Worm (Caenorhabditis elegans): Measurements from ENCODE around the gene F42C5.4.
"Not testable (repeated sequence)": the region's sequence is repeated elsewhere in the genome, so short reads cannot be mapped to it uniquely, and the experiment has no call there.

Gene F42C5.4

DNA sequence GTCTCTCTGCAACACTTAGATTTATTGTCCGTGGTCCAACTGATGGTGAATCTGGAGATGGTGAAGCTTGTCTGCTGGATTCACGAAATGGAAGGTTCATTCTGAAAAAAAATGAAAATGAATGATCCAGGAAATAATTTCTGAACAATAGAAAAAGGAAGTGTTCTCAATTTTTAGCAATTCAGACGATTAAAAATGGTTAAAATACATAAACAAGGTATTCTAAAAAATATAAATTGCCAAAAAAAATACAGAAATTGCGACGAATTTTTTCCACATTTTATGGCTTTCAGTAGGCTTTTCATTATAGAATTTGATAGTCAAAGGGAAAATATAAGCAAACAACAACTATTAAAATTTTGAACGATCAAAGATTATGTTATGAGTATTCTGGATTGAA, 28.8 kb downstream of the F42C5.4 start, which contains the start of gene glb-2:
Gene glb-2 (minus strand): TSS at position 101 of the 400 bp plus-strand sequence.
- TF ChIP-seq cog-1 (tag; optimal IDR thresholded peaks at IDR 0.05) (no peak), flt-1 (GFP tag; IDR thresholded peaks at IDR 0.05) (no peak), med-1 (GFP tag; optimal IDR thresholded peaks at IDR 0.05; ENCODE audit: insufficient read depth) (no peak), ref-1 (GFP tag; conservative IDR thresholded peaks at IDR 0.05) (no peak), ztf-29 (GFP tag; IDR thresholded peaks at IDR 0.05) (no peak)

DNA sequence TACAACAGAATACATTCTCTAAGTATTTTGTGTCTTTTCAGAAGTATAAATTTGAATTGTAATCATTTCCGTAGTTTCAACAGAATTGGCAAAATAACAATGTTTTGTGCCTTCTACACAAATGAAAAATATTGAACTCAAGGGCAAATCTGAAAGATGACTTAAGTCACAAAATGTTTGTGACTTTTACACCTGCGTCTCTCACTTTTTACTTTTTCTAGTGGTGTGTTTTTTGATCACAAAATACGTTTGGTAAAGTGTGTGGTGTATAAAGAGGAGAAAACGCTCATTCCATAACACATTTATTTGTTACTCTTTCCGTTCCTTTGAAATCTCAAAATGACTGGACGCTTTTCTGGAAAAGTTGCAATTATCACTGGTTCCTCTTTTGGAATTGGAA, 31.3 kb downstream of the F42C5.4 start, which contains the start of gene C06E4.3:
Gene C06E4.3 (plus strand): TSS at position 289 of the 400 bp plus-strand sequence.
- TF ChIP-seq klf-2 (GFP tag; conservative IDR thresholded peaks at IDR 0.05): no peak
- no peak for TF ChIP-seq T22C8.4 (GFP tag; IDR thresholded peaks at IDR 0.05)
- TF ChIP-seq ref-1 (GFP tag; conservative IDR thresholded peaks at IDR 0.05): no peak
- TF ChIP-seq med-1 (GFP tag; optimal IDR thresholded peaks at IDR 0.05; ENCODE audit: insufficient read depth): no peak
- no peak for TF ChIP-seq flt-1 (GFP tag; IDR thresholded peaks at IDR 0.05)
- no peak for TF ChIP-seq tab-1 (GFP tag; IDR thresholded peaks at IDR 0.05)
- no peak for TF ChIP-seq ztf-29 (GFP tag; IDR thresholded peaks at IDR 0.05)
- TF ChIP-seq cog-1 (tag; optimal IDR thresholded peaks at IDR 0.05): no peak
- TF ChIP-seq ztf-23 (GFP tag; IDR thresholded peaks at IDR 0.05): no peak

ce11 chrIV:7258253-7258652, 33.7 kb downstream of the F42C5.4 start, which contains the start of gene C06E4.6:
Gene C06E4.6 (minus strand): TSS chrIV:7258303.
- TF ChIP-seq med-1 (GFP tag; optimal IDR thresholded peaks at IDR 0.05; ENCODE audit: insufficient read depth) (no peak), T22C8.4 (GFP tag; IDR thresholded peaks at IDR 0.05) (no peak), klf-2 (GFP tag; conservative IDR thresholded peaks at IDR 0.05) (no peak), ztf-23 (GFP tag; IDR thresholded peaks at IDR 0.05) (no peak), cog-1 (tag; optimal IDR thresholded peaks at IDR 0.05) (no peak), ztf-29 (GFP tag; IDR thresholded peaks at IDR 0.05) (no peak), flt-1 (GFP tag; IDR thresholded peaks at IDR 0.05) (no peak), ref-1 (GFP tag; conservative IDR thresholded peaks at IDR 0.05) (no peak), tab-1 (GFP tag; IDR thresholded peaks at IDR 0.05) (no peak)

DNA sequence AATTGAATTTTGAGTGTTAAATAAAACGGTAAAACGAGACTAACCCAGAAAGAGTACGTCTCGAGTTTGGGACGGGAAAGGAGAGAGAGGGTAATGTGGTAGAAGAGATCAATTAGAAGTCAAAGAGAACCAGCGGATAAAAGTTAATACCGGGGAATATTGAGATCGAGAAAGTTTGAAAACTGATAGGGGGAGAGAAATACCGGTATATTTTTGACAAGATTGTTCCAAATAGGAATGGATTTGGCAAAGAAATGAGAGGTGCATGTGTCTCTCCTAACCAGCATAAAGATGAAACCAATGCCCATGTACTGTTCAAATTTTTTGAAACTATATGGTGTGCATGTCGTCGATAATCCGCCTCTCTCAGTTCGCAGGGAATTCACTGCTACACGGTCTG, 37.2 kb downstream of the F42C5.4 start, which contains the start of gene C06E4.5:
Gene C06E4.5 (plus strand): TSS at position 301 of the 400 bp plus-strand sequence.
- TF ChIP-seq flt-1 (GFP tag; IDR thresholded peaks at IDR 0.05); ztf-23 (GFP tag; IDR thresholded peaks at IDR 0.05); cog-1 (tag; optimal IDR thresholded peaks at IDR 0.05): not testable (repeated sequence)

DNA sequence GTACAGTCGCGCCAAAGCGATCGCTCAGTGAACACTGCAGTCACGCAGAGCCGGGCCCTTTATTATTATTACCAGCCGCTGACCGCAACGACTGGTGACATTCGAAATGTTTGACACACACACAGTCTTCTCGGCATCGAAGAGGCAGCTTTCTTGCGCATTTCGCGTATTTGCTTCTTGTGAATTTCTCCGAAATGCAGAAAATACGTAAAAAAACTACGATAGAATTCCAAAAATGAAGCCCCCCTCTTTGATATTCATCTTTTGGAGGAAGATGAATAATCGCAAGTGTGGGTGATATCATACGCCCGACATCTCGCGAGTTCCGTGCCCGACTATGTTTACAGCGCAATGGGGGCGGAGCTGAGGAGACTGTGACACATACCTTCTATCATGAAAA, 38.7 kb downstream of the F42C5.4 start:
- TF ChIP-seq klf-2 (GFP tag; conservative IDR thresholded peaks at IDR 0.05): no peak
- no peak for TF ChIP-seq ref-1 (GFP tag; conservative IDR thresholded peaks at IDR 0.05)
- TF ChIP-seq ztf-23 (GFP tag; IDR thresholded peaks at IDR 0.05): no peak
- no peak for TF ChIP-seq med-1 (GFP tag; optimal IDR thresholded peaks at IDR 0.05; ENCODE audit: insufficient read depth)
- no peak for TF ChIP-seq T22C8.4 (GFP tag; IDR thresholded peaks at IDR 0.05)
- no peak for TF ChIP-seq flt-1 (GFP tag; IDR thresholded peaks at IDR 0.05)
- TF ChIP-seq cog-1 (tag; optimal IDR thresholded peaks at IDR 0.05): no peak
- no peak for TF ChIP-seq tab-1 (GFP tag; IDR thresholded peaks at IDR 0.05)
- no peak for TF ChIP-seq ztf-29 (GFP tag; IDR thresholded peaks at IDR 0.05)

ce11 chrIV:7250158-7250557, 41.8 kb downstream of the F42C5.4 start, which contains the start of gene D2024.18:
Gene D2024.18 (plus strand): TSS chrIV:7250458.
- no peak for TF ChIP-seq ztf-29 (GFP tag; IDR thresholded peaks at IDR 0.05)
- no peak for TF ChIP-seq cog-1 (tag; optimal IDR thresholded peaks at IDR 0.05)
- TF ChIP-seq T22C8.4 (GFP tag; IDR thresholded peaks at IDR 0.05): no peak
- TF ChIP-seq med-1 (GFP tag; optimal IDR thresholded peaks at IDR 0.05; ENCODE audit: insufficient read depth): no peak
- TF ChIP-seq ztf-23 (GFP tag; IDR thresholded peaks at IDR 0.05): no peak
- TF ChIP-seq flt-1 (GFP tag; IDR thresholded peaks at IDR 0.05): no peak
- TF ChIP-seq ref-1 (GFP tag; conservative IDR thresholded peaks at IDR 0.05): no peak
- TF ChIP-seq klf-2 (GFP tag; conservative IDR thresholded peaks at IDR 0.05): no peak
- no peak for TF ChIP-seq tab-1 (GFP tag; IDR thresholded peaks at IDR 0.05)

- TF ChIP-seq T22C8.4 (GFP tag; IDR thresholded peaks at IDR 0.05); klf-2 (GFP tag; conservative IDR thresholded peaks at IDR 0.05); ref-1 (GFP tag; conservative IDR thresholded peaks at IDR 0.05): not testable (repeated sequence)
Observed at ce11 chrIV:7247243-7247642, 44.7 kb downstream of the F42C5.4 start, which contains the start of gene D2024.1. Gene D2024.1 (plus strand): TSS chrIV:7247543.

- TF ChIP-seq ztf-29 (GFP tag; IDR thresholded peaks at IDR 0.05) (no peak), klf-2 (GFP tag; conservative IDR thresholded peaks at IDR 0.05) (no peak), flt-1 (GFP tag; IDR thresholded peaks at IDR 0.05) (no peak), ztf-23 (GFP tag; IDR thresholded peaks at IDR 0.05) (no peak), ref-1 (GFP tag; conservative IDR thresholded peaks at IDR 0.05) (no peak), tab-1 (GFP tag; IDR thresholded peaks at IDR 0.05) (no peak), cog-1 (tag; optimal IDR thresholded peaks at IDR 0.05) (no peak)
Observed at ce11 chrIV:7246553-7246952, 45.4 kb downstream of the F42C5.4 start, which contains the start of gene col-114. Gene col-114 (minus strand): TSS chrIV:7246653.

DNA sequence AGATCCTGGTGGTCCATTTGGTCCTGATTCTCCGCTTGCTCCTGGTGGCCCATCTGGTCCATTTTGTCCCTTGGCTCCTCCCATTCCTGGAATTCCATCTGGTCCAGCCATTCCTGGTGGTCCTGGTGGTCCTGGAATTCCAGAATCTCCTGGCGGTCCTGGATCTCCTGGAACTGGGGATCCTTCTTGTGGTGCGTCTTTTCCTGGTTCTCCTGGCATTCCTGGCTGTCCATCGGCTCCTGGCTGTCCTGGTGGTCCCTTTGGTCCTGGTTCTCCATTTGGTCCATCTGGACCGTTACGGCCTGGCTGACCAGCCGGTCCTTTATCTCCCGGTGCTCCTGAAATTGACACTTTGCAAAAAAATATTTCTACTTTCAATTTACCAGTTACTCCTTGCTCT, 46.3 kb downstream of the F42C5.4 start:
- TF ChIP-seq tab-1 (GFP tag; IDR thresholded peaks at IDR 0.05): no peak
- TF ChIP-seq med-1 (GFP tag; optimal IDR thresholded peaks at IDR 0.05; ENCODE audit: insufficient read depth): no peak
- no peak for TF ChIP-seq ztf-29 (GFP tag; IDR thresholded peaks at IDR 0.05)
- TF ChIP-seq cog-1 (tag; optimal IDR thresholded peaks at IDR 0.05): no peak
- TF ChIP-seq klf-2 (GFP tag; conservative IDR thresholded peaks at IDR 0.05): no peak
- TF ChIP-seq ref-1 (GFP tag; conservative IDR thresholded peaks at IDR 0.05): no peak

DNA sequence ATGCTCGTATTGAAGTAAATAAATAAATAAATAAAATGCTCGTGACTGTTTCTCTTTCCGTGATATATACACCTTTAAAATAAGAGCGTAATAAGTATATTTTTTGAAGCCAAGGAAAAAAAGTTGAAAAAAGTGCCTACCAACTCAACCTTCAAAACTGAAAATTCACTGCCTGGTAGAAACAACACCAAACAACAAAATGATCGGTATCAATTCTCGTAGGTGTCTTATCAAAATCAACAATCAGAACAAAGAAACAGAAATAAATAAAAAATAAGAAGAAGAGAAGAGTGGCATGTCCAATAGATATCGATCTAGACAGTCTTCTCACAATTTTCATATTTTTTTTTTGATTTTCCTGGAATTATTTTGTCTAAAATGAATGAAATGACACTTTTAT, 48.0 kb downstream of the F42C5.4 start, which contains the start of gene afmd-1:
Gene afmd-1 (plus strand): TSS at position 316 of the 400 bp plus-strand sequence.
- TF ChIP-seq T22C8.4 (GFP tag; IDR thresholded peaks at IDR 0.05) (no peak), tab-1 (GFP tag; IDR thresholded peaks at IDR 0.05) (no peak), med-1 (GFP tag; optimal IDR thresholded peaks at IDR 0.05; ENCODE audit: insufficient read depth) (no peak), klf-2 (GFP tag; conservative IDR thresholded peaks at IDR 0.05) (no peak), ztf-23 (GFP tag; IDR thresholded peaks at IDR 0.05) (no peak), ztf-29 (GFP tag; IDR thresholded peaks at IDR 0.05) (no peak), flt-1 (GFP tag; IDR thresholded peaks at IDR 0.05) (no peak), ref-1 (GFP tag; conservative IDR thresholded peaks at IDR 0.05) (no peak), cog-1 (tag; optimal IDR thresholded peaks at IDR 0.05) (no peak)

Measured in whole organism, midembryonic.